Worm (Caenorhabditis elegans) whole organism, L2 larva: ENCODE data around the gene cyp-13A12.

ENCODE experiments used
- C34F6.9 ChIP-seq: fragments of 150-350 bp; optimal IDR thresholded peaks from 2 replicates; lab custom pipeline; 2014; ENCODE audit warnings: missing biosample characterization, missing genetic modification characterization
- F13H6.1 ChIP-seq: sonication (generic microtip); optimal IDR thresholded peaks from 2 replicates; lab custom pipeline; 2016; ENCODE audit warnings: missing genetic modification characterization, missing compliant biosample characterization
- R02D3.7 ChIP-seq: fragments of 150-350 bp; optimal IDR thresholded peaks from 2 replicates; lab custom pipeline; 2014; ENCODE audit warnings: missing biosample characterization, missing genetic modification characterization
- Y55F3AM.14 ChIP-seq: fragments of 200-800 bp; sonication (Bioruptor generic); optimal IDR thresholded peaks from 2 replicates; lab custom pipeline; 2018; ENCODE audit warnings: mild to moderate bottlenecking, missing genetic modification characterization, missing compliant biosample characterization
- ZK546.5 ChIP-seq: sonication (generic microtip); optimal IDR thresholded peaks from 2 replicates; lab custom pipeline; 2017; ENCODE audit warnings: missing biosample characterization, missing genetic modification characterization
- alr-1 ChIP-seq: fragments of 150-350 bp; optimal IDR thresholded peaks from 2 replicates; lab custom pipeline; 2014; ENCODE audit warnings: missing biosample characterization, missing genetic modification characterization
- aly-2 ChIP-seq: fragments of 150-350 bp; optimal IDR thresholded peaks from 2 replicates; lab custom pipeline; 2014; ENCODE audit warnings: missing biosample characterization, missing genetic modification characterization
- ama-1 ChIP-seq: fragments of 150-350 bp; optimal IDR thresholded peaks from 2 replicates; lab custom pipeline; 2018; ENCODE audit warnings: inconsistent platforms
- blmp-1 ChIP-seq: sonication (generic microtip); optimal IDR thresholded peaks from 2 replicates; lab custom pipeline; 2017; ENCODE audit warnings: missing genetic modification characterization, mild to moderate bottlenecking, missing compliant biosample characterization, antibody characterized with exemption, moderate library complexity; ENCODE audit not compliant: insufficient read depth
- ceh-82 ChIP-seq: fragments of 150-350 bp; optimal IDR thresholded peaks from 2 replicates; lab custom pipeline; 2014; ENCODE audit warnings: missing biosample characterization, missing genetic modification characterization
- dmd-4 ChIP-seq: sonication (generic microtip); optimal IDR thresholded peaks from 2 replicates; lab custom pipeline; 2017; ENCODE audit warnings: missing biosample characterization, missing genetic modification characterization
- egl-27 ChIP-seq: sonication (generic microtip); optimal IDR thresholded peaks from 3 replicates; lab custom pipeline; 2017; ENCODE audit warnings: missing biosample characterization, missing genetic modification reagents, missing genetic modification characterization
- elt-1 ChIP-seq: fragments of 150-350 bp; optimal IDR thresholded peaks from 2 replicates; lab custom pipeline; 2014; ENCODE audit warnings: missing biosample characterization, missing genetic modification characterization
- elt-3 ChIP-seq: sonication (generic microtip); optimal IDR thresholded peaks from 2 replicates; lab custom pipeline; 2017; ENCODE audit warnings: missing biosample characterization, missing genetic modification characterization
- lin-13 ChIP-seq: fragments of 150-350 bp; optimal IDR thresholded peaks from 2 replicates; lab custom pipeline; 2014; ENCODE audit warnings: missing biosample characterization, missing genetic modification reagents, missing genetic modification characterization
- lin-39 ChIP-seq: fragments of 150-350 bp; optimal IDR thresholded peaks from 2 replicates; lab custom pipeline; 2014; ENCODE audit warnings: missing biosample characterization, missing genetic modification reagents, missing genetic modification characterization
- lsy-2 ChIP-seq, 2 experiments: fragments of 150-350 bp in 1 of 2; sonication (generic microtip) in 1 of 2; optimal IDR thresholded peaks; 2 replicates each; lab custom pipeline; 2014 to 2017; ENCODE audit warnings: missing biosample characterization in 2 of 2, missing genetic modification characterization in 2 of 2
- mab-5 ChIP-seq: fragments of 150-350 bp; optimal IDR thresholded peaks from 2 replicates; lab custom pipeline; 2014; ENCODE audit warnings: missing biosample characterization, missing genetic modification characterization
- mdl-1 ChIP-seq, 2 experiments: fragments of 150-350 bp in 1 of 2; sonication (generic microtip) in 1 of 2; optimal IDR thresholded peaks; 2 replicates each; lab custom pipeline; 2017; ENCODE audit warnings: missing biosample characterization in 2 of 2, missing genetic modification characterization in 2 of 2
- nhr-10 ChIP-seq: sonication (generic microtip); optimal IDR thresholded peaks from 2 replicates; lab custom pipeline; 2017; ENCODE audit warnings: missing biosample characterization, missing genetic modification characterization
- nhr-11 ChIP-seq: fragments of 150-350 bp; optimal IDR thresholded peaks from 2 replicates; lab custom pipeline; 2014; ENCODE audit warnings: missing biosample characterization, missing genetic modification characterization
- nhr-12 ChIP-seq: fragments of 150-350 bp; optimal IDR thresholded peaks from 2 replicates; lab custom pipeline; 2014; ENCODE audit warnings: missing biosample characterization, missing genetic modification characterization
- nhr-129 ChIP-seq: fragments of 150-350 bp; optimal IDR thresholded peaks from 2 replicates; lab custom pipeline; 2014; ENCODE audit warnings: missing biosample characterization, missing genetic modification characterization
- nhr-21 ChIP-seq: fragments of 150-350 bp; optimal IDR thresholded peaks from 2 replicates; lab custom pipeline; 2014; ENCODE audit warnings: missing biosample characterization, missing genetic modification characterization
- nhr-25 ChIP-seq: fragments of 150-350 bp; sonication (generic microtip); optimal IDR thresholded peaks from 3 replicates; lab custom pipeline; 2014; ENCODE audit warnings: missing biosample characterization, missing genetic modification characterization
- nhr-6 ChIP-seq: fragments of 150-350 bp; optimal IDR thresholded peaks from 2 replicates; lab custom pipeline; 2014; ENCODE audit warnings: missing biosample characterization, missing genetic modification characterization
- sem-4 ChIP-seq: fragments of 150-350 bp; optimal IDR thresholded peaks from 2 replicates; lab custom pipeline; 2014; ENCODE audit warnings: missing biosample characterization, missing genetic modification reagents, missing genetic modification characterization
- skn-1 ChIP-seq: sonication (generic microtip); optimal IDR thresholded peaks from 2 replicates; lab custom pipeline; 2017; ENCODE audit warnings: missing biosample characterization, missing genetic modification characterization
- sma-3 ChIP-seq: sonication (generic microtip); optimal IDR thresholded peaks from 2 replicates; lab custom pipeline; 2016; ENCODE audit warnings: missing genetic modification reagents, missing genetic modification characterization, missing compliant biosample characterization
- snpc-4 ChIP-seq: fragments of 150-350 bp; optimal IDR thresholded peaks from 2 replicates; lab custom pipeline; 2014; ENCODE audit warnings: missing biosample characterization, missing genetic modification characterization
- unc-39 ChIP-seq: fragments of 150-350 bp; optimal IDR thresholded peaks from 2 replicates; lab custom pipeline; 2014; ENCODE audit warnings: missing biosample characterization, missing genetic modification characterization
- zag-1 ChIP-seq: fragments of 150-350 bp; optimal IDR thresholded peaks from 2 replicates; lab custom pipeline; 2014; ENCODE audit warnings: missing biosample characterization, missing genetic modification characterization
- ztf-11 ChIP-seq: sonication (generic microtip); optimal IDR thresholded peaks from 2 replicates; lab custom pipeline; 2017; ENCODE audit warnings: missing biosample characterization, missing genetic modification characterization
- ztf-4 ChIP-seq: fragments of 150-350 bp; optimal IDR thresholded peaks from 2 replicates; lab custom pipeline; 2014; ENCODE audit warnings: missing biosample characterization, missing genetic modification characterization

Gene cyp-13A12

ce11 chrIII:12978473-12979174 is 45.7 kb upstream of the cyp-13A12 start, which contains the start of the genes ubq-2 and frg-1 (continued):
- TF ChIP-seq nhr-129 (tag; lab: Kevin White, UChicago) (peak; percentile 78), aly-2 (tag; lab: Kevin White, UChicago) (no peak), elt-1 (no peak), egl-27 (tag; lab: Kevin White, UChicago) (peak; percentile 61), mdl-1 (tag; optimal IDR thresholded peaks at IDR 0.05; lab: Kevin White, UChicago) (no peak), nhr-11 (tag; lab: Kevin White, UChicago) (no peak), alr-1 (tag; lab: Kevin White, UChicago) (no peak), ztf-11 (tag; lab: Kevin White, UChicago) (no peak)

ce11 chrIII:12980770-12981169 is 43.6 kb upstream of the cyp-13A12 start, which contains the start of gene ZK1010.4:
ZK1010.4 (plus strand) TSS chrIII:12981070.
- no peak for TF ChIP-seq sem-4 (tag; lab: Kevin White, UChicago)
- no peak for TF ChIP-seq ZK546.5 (tag; lab: Kevin White, UChicago)
- TF ChIP-seq lsy-2 (tag; optimal IDR thresholded peaks at IDR 0.05; lab: Kevin White, UChicago) = no peak
- no peak for TF ChIP-seq aly-2 (tag; lab: Kevin White, UChicago)
- no peak for TF ChIP-seq sma-3 (GFP tag; lab: Kevin White, UChicago)
- TF ChIP-seq Y55F3AM.14 (GFP tag; lab: Kevin White, UChicago) = no peak
- TF ChIP-seq alr-1 (tag; lab: Kevin White, UChicago) = no peak
- TF ChIP-seq ceh-82 = no peak
- TF ChIP-seq F13H6.1 = no peak
- no peak for TF ChIP-seq unc-39
- no peak for TF ChIP-seq elt-3
- no peak for TF ChIP-seq nhr-11 (tag; lab: Kevin White, UChicago)
- no peak for TF ChIP-seq ztf-4 (tag; lab: Kevin White, UChicago)
- TF ChIP-seq snpc-4 (tag; lab: Kevin White, UChicago) = no peak
- TF ChIP-seq lin-39 (tag; lab: Kevin White, UChicago) = no peak
- TF ChIP-seq nhr-21 (tag; lab: Kevin White, UChicago) = no peak
- no peak for TF ChIP-seq dmd-4 (tag; lab: Kevin White, UChicago)
- no peak for TF ChIP-seq nhr-12 (tag; lab: Kevin White, UChicago)

ce11 chrIII:12987418-12987817 is 36.9 kb upstream of the cyp-13A12 start, which contains the start of gene ZK1010.5:
ZK1010.5 (minus strand) TSS chrIII:12987518.
- TF ChIP-seq ceh-82 (no peak), ztf-4 (tag; lab: Kevin White, UChicago) (no peak), lin-13 (no peak), nhr-25 (no peak), dmd-4 (tag; lab: Kevin White, UChicago) (no peak), nhr-6 (tag; lab: Kevin White, UChicago) (no peak), skn-1 (tag; lab: Kevin White, UChicago) (no peak), zag-1 (tag; lab: Kevin White, UChicago) (no peak), mab-5 (tag; lab: Kevin White, UChicago) (no peak)

- no peak for TF ChIP-seq egl-27 (tag; lab: Kevin White, UChicago)
- no peak for TF ChIP-seq mab-5 (tag; lab: Kevin White, UChicago)
- TF ChIP-seq skn-1 (tag; lab: Kevin White, UChicago) = no peak
- TF ChIP-seq elt-1 = no peak
- TF ChIP-seq alr-1 (tag; lab: Kevin White, UChicago) = no peak
- TF ChIP-seq nhr-129 (tag; lab: Kevin White, UChicago) = no peak
- no peak for TF ChIP-seq R02D3.7 (tag; lab: Kevin White, UChicago)
- TF ChIP-seq ama-1 (lab: Kevin White, UChicago) = no peak
- TF ChIP-seq ZK546.5 (tag; lab: Kevin White, UChicago) = no peak
- TF ChIP-seq unc-39 = no peak
- TF ChIP-seq snpc-4 (tag; lab: Kevin White, UChicago) = no peak
- TF ChIP-seq ztf-4 (tag; lab: Kevin White, UChicago) = no peak
- TF ChIP-seq blmp-1 (tag; lab: Kevin White, UChicago) = no peak
- no peak for TF ChIP-seq ztf-11 (tag; lab: Kevin White, UChicago)
- no peak for TF ChIP-seq sem-4 (tag; lab: Kevin White, UChicago)
- TF ChIP-seq nhr-10 (tag; lab: Kevin White, UChicago) = no peak
- TF ChIP-seq Y55F3AM.14 (GFP tag; lab: Kevin White, UChicago) = no peak
- TF ChIP-seq C34F6.9 = no peak
These were observed 33.4 kb upstream of the cyp-13A12 start, which contains the start of gene ZK1010.12 for ce11 chrIII:12990997-12991396. ZK1010.12 (plus strand) TSS chrIII:12991297.
